Worm (Caenorhabditis elegans) whole organism, mixed stage, embryonic: ENCODE results near the gene fbxa-164.

Source experiments
- M03D4.4 ChIP-seq: sonication (generic microtip); optimal IDR thresholded peaks from 2 replicates; lab custom pipeline; 2017; ENCODE audit warnings: mild to moderate bottlenecking, missing genetic modification characterization, missing compliant biosample characterization
- bed-3 ChIP-seq: fragments of 200-800 bp; sonication (Bioruptor generic); optimal IDR thresholded peaks from 3 replicates; lab custom pipeline; 2018; ENCODE audit warnings: mild to moderate bottlenecking, missing genetic modification characterization, moderate library complexity, missing compliant biosample characterization
- blmp-1 ChIP-seq: fragments of 150-350 bp; optimal IDR thresholded peaks from 2 replicates; lab custom pipeline; 2014; ENCODE audit warnings: missing biosample characterization, missing genetic modification characterization
- ceh-39 ChIP-seq: fragments of 150-350 bp; optimal IDR thresholded peaks from 2 replicates; lab custom pipeline; 2014; ENCODE audit warnings: missing biosample characterization, missing genetic modification characterization
- ceh-43 ChIP-seq: fragments of 200-800 bp; sonication (Bioruptor generic); optimal IDR thresholded peaks from 2 replicates; lab custom pipeline; 2018; ENCODE audit warnings: mild to moderate bottlenecking, missing genetic modification characterization, moderate library complexity, missing compliant biosample characterization
- ceh-83 ChIP-seq: fragments of 200-800 bp; sonication (Bioruptor generic); optimal IDR thresholded peaks from 2 replicates; lab custom pipeline; 2018; ENCODE audit warnings: mild to moderate bottlenecking, missing genetic modification characterization, missing compliant biosample characterization
- ces-1 ChIP-seq: fragments of 150-350 bp; optimal IDR thresholded peaks from 2 replicates; lab custom pipeline; 2014; ENCODE audit warnings: missing biosample characterization, missing genetic modification reagents, missing genetic modification characterization
- cnd-1 ChIP-seq: fragments of 200-800 bp; sonication (Bioruptor generic); optimal IDR thresholded peaks from 2 replicates; lab custom pipeline; 2018; ENCODE audit warnings: mild to moderate bottlenecking, missing genetic modification characterization, missing compliant biosample characterization
- elt-1 ChIP-seq: sonication (generic microtip); optimal IDR thresholded peaks from 2 replicates; lab custom pipeline; 2017; ENCODE audit warnings: missing genetic modification characterization, mild to moderate bottlenecking, missing compliant biosample characterization, antibody characterized with exemption, moderate library complexity, borderline replicate concordance; ENCODE audit not compliant: insufficient read depth
- flh-1 ChIP-seq: fragments of 200-800 bp; sonication (Bioruptor generic); optimal IDR thresholded peaks from 2 replicates; lab custom pipeline; 2018; ENCODE audit warnings: mild to moderate bottlenecking, missing genetic modification characterization, moderate library complexity, missing compliant biosample characterization
- ham-2 ChIP-seq: fragments of 200-800 bp; sonication (Bioruptor generic); optimal IDR thresholded peaks from 2 replicates; lab custom pipeline; 2018; ENCODE audit warnings: mild to moderate bottlenecking, missing genetic modification characterization, missing compliant biosample characterization
- hlh-1 ChIP-seq: fragments of 150-350 bp; optimal IDR thresholded peaks from 2 replicates; lab custom pipeline; 2014; ENCODE audit warnings: missing biosample characterization, missing genetic modification reagents, missing genetic modification characterization
- lin-13 ChIP-seq: fragments of 150-350 bp; optimal IDR thresholded peaks from 2 replicates; lab custom pipeline; 2014; ENCODE audit warnings: missing biosample characterization, missing genetic modification characterization
- lin-32 ChIP-seq: fragments of 200-800 bp; sonication (Bioruptor generic); optimal IDR thresholded peaks from 2 replicates; lab custom pipeline; 2018; ENCODE audit warnings: mild to moderate bottlenecking, missing genetic modification characterization, missing compliant biosample characterization
- lsy-2 ChIP-seq: fragments of 150-350 bp; optimal IDR thresholded peaks from 2 replicates; lab custom pipeline; 2014; ENCODE audit warnings: missing biosample characterization, missing genetic modification characterization
- mab-5 ChIP-seq: fragments of 150-350 bp; optimal IDR thresholded peaks from 2 replicates; lab custom pipeline; 2014; ENCODE audit warnings: missing biosample characterization, missing genetic modification characterization
- mep-1 ChIP-seq: fragments of 150-350 bp; optimal IDR thresholded peaks from 2 replicates; lab custom pipeline; 2017; ENCODE audit warnings: missing biosample characterization, missing genetic modification reagents, missing genetic modification characterization, inconsistent platforms
- mls-2 ChIP-seq: sonication (generic microtip); optimal IDR thresholded peaks from 2 replicates; lab custom pipeline; 2016; ENCODE audit warnings: mild to moderate bottlenecking, missing genetic modification characterization, moderate library complexity, missing compliant biosample characterization
- nhr-12 ChIP-seq: fragments of 150-350 bp; optimal IDR thresholded peaks from 2 replicates; lab custom pipeline; 2014; ENCODE audit warnings: missing biosample characterization, missing genetic modification characterization
- nhr-237 ChIP-seq: fragments of 150-350 bp; optimal IDR thresholded peaks from 2 replicates; lab custom pipeline; 2014; ENCODE audit warnings: missing biosample characterization, missing genetic modification characterization
- nhr-28 ChIP-seq: fragments of 150-350 bp; optimal IDR thresholded peaks from 2 replicates; lab custom pipeline; 2014; ENCODE audit warnings: missing biosample characterization, missing genetic modification characterization
- pha-4 ChIP-seq: fragments of 150-350 bp; optimal IDR thresholded peaks from 2 replicates; lab custom pipeline; 2018; ENCODE audit warnings: missing biosample characterization, missing genetic modification reagents, missing genetic modification characterization
- sem-2 ChIP-seq: fragments of 200-800 bp; sonication (Bioruptor generic); optimal IDR thresholded peaks from 2 replicates; lab custom pipeline; 2018; ENCODE audit warnings: mild to moderate bottlenecking, missing genetic modification characterization, missing compliant biosample characterization
- sptf-1 ChIP-seq: sonication (generic microtip); optimal IDR thresholded peaks from 2 replicates; lab custom pipeline; 2017; ENCODE audit warnings: mild to moderate bottlenecking, missing genetic modification characterization, moderate library complexity, missing compliant biosample characterization
- tbx-8 ChIP-seq: fragments of 200-800 bp; sonication (Bioruptor generic); optimal IDR thresholded peaks from 2 replicates; lab custom pipeline; 2018; ENCODE audit warnings: mild to moderate bottlenecking, missing genetic modification characterization, moderate library complexity, missing compliant biosample characterization
- unc-120 ChIP-seq: sonication (generic microtip); optimal IDR thresholded peaks from 2 replicates; lab custom pipeline; 2017; ENCODE audit warnings: missing genetic modification characterization, missing compliant biosample characterization; ENCODE audit not compliant: poor library complexity, severe bottlenecking
- unc-39 ChIP-seq: fragments of 150-350 bp; optimal IDR thresholded peaks from 2 replicates; lab custom pipeline; 2014; ENCODE audit warnings: missing biosample characterization, missing genetic modification characterization
- unc-62 ChIP-seq: fragments of 150-350 bp; optimal IDR thresholded peaks from 2 replicates; lab custom pipeline; 2014; ENCODE audit warnings: missing biosample characterization, missing genetic modification reagents, missing genetic modification characterization
- zip-8 ChIP-seq: fragments of 150-350 bp; optimal IDR thresholded peaks from 2 replicates; lab custom pipeline; 2014; ENCODE audit warnings: missing biosample characterization, missing genetic modification characterization
- ztf-11 ChIP-seq: fragments of 150-350 bp; optimal IDR thresholded peaks from 2 replicates; lab custom pipeline; 2014; ENCODE audit warnings: missing biosample characterization, missing genetic modification characterization

Gene fbxa-164

DNA sequence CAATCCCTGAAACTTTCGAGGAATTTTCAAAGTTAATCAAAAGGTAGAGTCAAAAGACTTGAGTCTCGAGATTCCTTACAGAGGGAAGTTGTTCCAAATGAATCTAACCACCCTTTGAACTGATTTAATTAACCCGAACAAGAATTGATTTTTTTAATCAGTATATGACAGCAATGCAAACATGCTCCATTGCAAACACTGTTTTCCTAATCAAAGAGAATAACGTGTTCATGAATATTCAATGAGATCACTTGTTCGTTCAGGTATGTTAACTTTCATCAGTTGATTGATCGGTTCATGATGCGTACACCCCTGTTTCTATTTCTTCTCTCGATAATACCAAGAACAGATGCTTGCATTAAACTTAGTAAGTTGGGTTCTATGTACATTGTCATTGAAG is 11.8 kb upstream of the fbxa-164 start, which contains the start of gene C08E3.14:
TSS of gene C08E3.14 (plus strand) at position 301 of the 400 bp plus-strand sequence.
- TF ChIP-seq M03D4.4 (tag; lab: Kevin White, UChicago) (no peak), bed-3 (GFP tag; lab: Kevin White, UChicago) (no peak), lsy-2 (no peak), nhr-12 (no peak), mab-5 (tag; lab: Kevin White, UChicago) (no peak), unc-39 (no peak)

DNA sequence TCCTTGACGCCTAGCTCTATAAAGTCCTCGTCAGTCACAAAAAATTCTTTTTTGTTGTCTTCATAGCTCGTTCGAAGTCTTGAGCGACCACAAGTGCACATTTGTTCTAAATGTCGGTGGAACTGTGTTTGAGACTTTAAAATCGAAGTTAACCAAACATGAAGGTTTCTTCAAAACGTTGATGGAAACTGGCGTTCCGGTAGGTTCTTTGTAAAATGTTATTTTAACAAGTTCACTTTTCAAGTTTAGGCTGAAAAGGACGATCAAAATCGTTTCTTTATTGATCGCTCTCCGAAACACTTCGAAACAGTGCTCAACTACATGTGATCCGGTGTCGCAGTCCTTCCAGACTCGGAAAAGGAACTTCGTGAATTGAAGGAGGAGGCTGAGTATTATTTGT is 10.7 kb upstream of the fbxa-164 start, which contains the start of gene fbxa-160:
TSS of gene fbxa-160 (minus strand) at position 101 of the 400 bp plus-strand sequence.
- TF ChIP-seq unc-39 (no peak), ceh-83 (GFP tag; lab: Kevin White, UChicago) (no peak), lin-13 (tag; lab: Kevin White, UChicago) (no peak), flh-1 (GFP tag; lab: Kevin White, UChicago) (no peak), ces-1 (GFP tag; lab: Kevin White, UChicago) (no peak), elt-1 (tag; lab: Kevin White, UChicago) (no peak), mab-5 (tag; lab: Kevin White, UChicago) (no peak), hlh-1 (tag; lab: Kevin White, UChicago) (no peak)

DNA sequence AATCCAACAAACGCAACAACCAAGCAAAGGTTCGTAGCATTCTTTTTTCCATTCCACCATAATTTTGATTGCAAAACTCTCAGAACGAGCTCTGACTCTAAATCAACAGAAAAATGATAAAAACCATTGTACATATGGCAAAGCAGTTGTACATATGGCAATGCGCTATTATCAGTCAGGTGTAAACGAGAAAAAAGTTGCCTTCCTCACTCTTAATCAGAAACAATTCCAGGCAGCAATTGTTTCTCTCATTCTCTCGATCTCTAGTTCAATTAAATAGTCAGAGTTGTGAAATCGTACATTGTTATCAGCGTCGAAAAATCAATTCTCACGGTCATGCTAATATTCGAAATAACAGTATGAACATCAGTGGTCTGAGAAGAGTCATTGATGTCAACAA is 7.9 kb upstream of the fbxa-164 start:
- TF ChIP-seq nhr-12 (no peak), lin-13 (tag; lab: Kevin White, UChicago) (no peak), ztf-11 (tag; lab: Kevin White, UChicago) (no peak), zip-8 (no peak), tbx-8 (no peak), bed-3 (GFP tag; lab: Kevin White, UChicago) (no peak), sem-2 (GFP tag; lab: Kevin White, UChicago) (no peak), M03D4.4 (tag; lab: Kevin White, UChicago) (no peak), nhr-237 (no peak), hlh-1 (tag; lab: Kevin White, UChicago) (no peak)
- TF ChIP-seq, all 35 proteins: peak for 0

DNA sequence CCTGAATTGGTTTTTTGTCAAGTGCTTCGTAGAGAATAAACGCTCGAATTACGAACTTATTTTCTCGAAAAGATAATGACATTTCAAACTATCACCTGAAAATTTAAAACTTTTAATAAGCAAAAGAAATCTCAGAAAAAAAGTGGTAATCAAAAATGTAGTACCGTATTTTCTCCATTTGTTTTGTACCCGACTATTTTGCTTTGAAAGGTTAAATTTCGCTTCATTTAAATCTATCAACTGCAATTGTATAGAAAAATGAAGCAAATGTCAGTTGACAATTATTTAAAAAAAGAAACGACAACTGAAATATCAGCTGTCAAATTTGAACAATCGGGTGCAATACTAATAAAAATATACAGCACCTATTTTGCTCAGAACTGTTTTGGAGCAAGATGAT is 7.3 kb upstream of the fbxa-164 start, which contains the start of gene fbxa-158:
TSS of gene fbxa-158 (minus strand) at position 101 of the 400 bp plus-strand sequence.
- TF ChIP-seq ceh-83 (GFP tag; lab: Kevin White, UChicago) (no peak), sptf-1 (no peak), unc-62 (GFP tag; lab: Kevin White, UChicago) (no peak), nhr-28 (tag; lab: Kevin White, UChicago) (no peak), lin-13 (tag; lab: Kevin White, UChicago) (no peak), M03D4.4 (tag; lab: Kevin White, UChicago) (no peak), hlh-1 (tag; lab: Kevin White, UChicago) (no peak), mep-1 (tag; lab: Kevin White, UChicago) (no peak), tbx-8 (no peak), sem-2 (GFP tag; lab: Kevin White, UChicago) (no peak), blmp-1 (tag; lab: Kevin White, UChicago) (no peak), lin-32 (GFP tag; lab: Kevin White, UChicago) (no peak)

DNA sequence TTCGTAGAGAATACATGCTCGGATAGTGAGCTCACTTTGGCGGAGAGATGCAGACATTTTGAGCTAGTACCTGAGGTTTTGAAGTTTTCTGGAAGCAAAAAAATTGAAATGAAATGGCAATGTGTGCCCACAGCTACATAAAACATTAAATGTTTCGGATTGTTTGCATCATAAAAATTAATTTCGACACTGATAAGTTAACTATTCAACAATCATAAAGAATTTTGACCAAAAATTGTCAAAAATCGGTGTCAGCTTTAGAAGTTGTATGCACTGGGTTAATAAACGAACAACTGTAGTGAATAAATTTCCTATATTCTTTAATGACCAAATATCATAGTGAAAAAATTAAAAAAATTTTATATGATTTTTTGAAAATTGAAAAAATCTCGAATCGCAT is 5.1 kb upstream of the fbxa-164 start, which contains the start of gene fbxa-166:
TSS of gene fbxa-166 (minus strand) at position 101 of the 400 bp plus-strand sequence.
- no peak for TF ChIP-seq mls-2 (tag; lab: Kevin White, UChicago)
- no peak for TF ChIP-seq nhr-237
- no peak for TF ChIP-seq tbx-8
- no peak for TF ChIP-seq bed-3 (GFP tag; lab: Kevin White, UChicago)
- TF ChIP-seq lin-13 (tag; lab: Kevin White, UChicago): no peak
- no peak for TF ChIP-seq lsy-2
- TF ChIP-seq elt-1 (tag; lab: Kevin White, UChicago): no peak
- TF ChIP-seq ces-1 (GFP tag; lab: Kevin White, UChicago): no peak
- TF ChIP-seq sem-2 (GFP tag; lab: Kevin White, UChicago): no peak
- no peak for TF ChIP-seq ham-2
- no peak for TF ChIP-seq unc-120 (tag; lab: Kevin White, UChicago)
- TF ChIP-seq ceh-43 (GFP tag; lab: Kevin White, UChicago): no peak
- no peak for TF ChIP-seq blmp-1 (tag; lab: Kevin White, UChicago)
- TF ChIP-seq sptf-1: no peak
- no peak for TF ChIP-seq ztf-11 (tag; lab: Kevin White, UChicago)
- no peak for TF ChIP-seq cnd-1 (tag; lab: Kevin White, UChicago)
- no peak for TF ChIP-seq ceh-39
- no peak for TF ChIP-seq nhr-28 (tag; lab: Kevin White, UChicago)
- no peak for TF ChIP-seq pha-4
- TF ChIP-seq M03D4.4 (tag; lab: Kevin White, UChicago): no peak
